Worm (Caenorhabditis elegans) whole organism, late embryonic: ENCODE results near the gene lep-2.

Experiments
- F13H6.1 ChIP-seq: sonication (generic microtip); optimal IDR thresholded peaks from 2 replicates; lab custom pipeline; 2016; ENCODE audit warnings: missing genetic modification characterization, missing compliant biosample characterization
- K02D7.2 ChIP-seq: sonication (generic microtip); optimal IDR thresholded peaks from 2 replicates; lab custom pipeline; 2017; ENCODE audit warnings: mild to moderate bottlenecking, missing genetic modification characterization, missing compliant biosample characterization
- K09A11.1 ChIP-seq: sonication (generic microtip); optimal IDR thresholded peaks from 2 replicates; lab custom pipeline; 2017; ENCODE audit warnings: antibody characterized with exemption, mild to moderate bottlenecking, missing genetic modification characterization, missing compliant biosample characterization; ENCODE audit not compliant: insufficient read depth
- ama-1 ChIP-seq: fragments of 150-350 bp; optimal IDR thresholded peaks from 2 replicates; lab custom pipeline; 2014
- ceh-19 ChIP-seq: fragments of 200-800 bp; sonication (Bioruptor generic); optimal IDR thresholded peaks from 2 replicates; lab custom pipeline; 2018; ENCODE audit warnings: mild to moderate bottlenecking, missing genetic modification characterization, missing compliant biosample characterization
- ceh-24 ChIP-seq: sonication (generic microtip); optimal IDR thresholded peaks from 2 replicates; lab custom pipeline; 2016; ENCODE audit warnings: mild to moderate bottlenecking, missing genetic modification characterization, missing compliant biosample characterization
- ceh-30 ChIP-seq: fragments of 150-350 bp; optimal IDR thresholded peaks from 2 replicates; lab custom pipeline; 2014; ENCODE audit warnings: missing biosample characterization, missing genetic modification characterization
- ceh-45 ChIP-seq: fragments of 200-800 bp; sonication (Bioruptor generic); IDR thresholded peaks from 2 replicates; pipeline ENCODE4 v1.3.6; 2022; ENCODE audit warnings: missing genetic modification reagents, missing genetic modification characterization, missing compliant biosample characterization
- ceh-48 ChIP-seq: sonication (generic microtip); optimal IDR thresholded peaks from 2 replicates; lab custom pipeline; 2016; ENCODE audit warnings: missing genetic modification characterization, inconsistent platforms, missing compliant biosample characterization
- ceh-9 ChIP-seq: sonication (generic microtip); optimal IDR thresholded peaks from 2 replicates; lab custom pipeline; 2016; ENCODE audit warnings: mild to moderate bottlenecking, missing genetic modification characterization, inconsistent platforms, missing compliant biosample characterization
- che-1 ChIP-seq: sonication (generic microtip); optimal IDR thresholded peaks from 2 replicates; lab custom pipeline; 2016; ENCODE audit warnings: mild to moderate bottlenecking, missing genetic modification characterization, missing compliant biosample characterization
- dve-1 ChIP-seq: sonication (generic microtip); optimal IDR thresholded peaks from 2 replicates; lab custom pipeline; 2017; ENCODE audit warnings: antibody characterized with exemption, mild to moderate bottlenecking, missing genetic modification characterization, missing compliant biosample characterization
- elt-2 ChIP-seq: sonication (generic microtip); optimal IDR thresholded peaks from 2 replicates; lab custom pipeline; 2016; ENCODE audit warnings: missing genetic modification reagents, missing genetic modification characterization, missing compliant biosample characterization
- ets-4 ChIP-seq: sonication (generic microtip); optimal IDR thresholded peaks from 2 replicates; lab custom pipeline; 2016; ENCODE audit warnings: missing genetic modification characterization, missing compliant biosample characterization
- gmeb-2 ChIP-seq: sonication (generic microtip); optimal IDR thresholded peaks from 2 replicates; lab custom pipeline; 2016; ENCODE audit warnings: missing genetic modification characterization, inconsistent platforms, missing compliant biosample characterization
- hlh-13 ChIP-seq: fragments of 200-800 bp; sonication (Bioruptor generic); optimal IDR thresholded peaks from 2 replicates; lab custom pipeline; 2018; ENCODE audit warnings: mild to moderate bottlenecking, missing genetic modification characterization, missing compliant biosample characterization
- hlh-30 ChIP-seq: sonication (generic microtip); optimal IDR thresholded peaks from 2 replicates; lab custom pipeline; 2017; ENCODE audit warnings: antibody characterized with exemption, missing genetic modification characterization, missing compliant biosample characterization; ENCODE audit not compliant: insufficient read depth
- lim-6 ChIP-seq: sonication (generic microtip); optimal IDR thresholded peaks from 2 replicates; lab custom pipeline; 2016; ENCODE audit warnings: missing genetic modification characterization, missing compliant biosample characterization
- lin-11 ChIP-seq: fragments of 200-800 bp; sonication (Bioruptor generic); optimal IDR thresholded peaks from 2 replicates; lab custom pipeline; 2018; ENCODE audit warnings: mild to moderate bottlenecking, missing genetic modification characterization, missing compliant biosample characterization
- nfya-1 ChIP-seq: sonication (generic microtip); optimal IDR thresholded peaks from 2 replicates; lab custom pipeline; 2017; ENCODE audit warnings: missing genetic modification characterization, mild to moderate bottlenecking, missing compliant biosample characterization, antibody characterized with exemption, moderate library complexity
- npax-4 ChIP-seq: sonication (generic microtip); optimal IDR thresholded peaks from 2 replicates; lab custom pipeline; 2016; ENCODE audit warnings: missing genetic modification characterization, missing compliant biosample characterization
- pag-3 ChIP-seq: sonication (generic microtip); optimal IDR thresholded peaks from 2 replicates; lab custom pipeline; 2016; ENCODE audit warnings: missing compliant biosample characterization, missing genetic modification characterization, borderline replicate concordance
- pat-9 ChIP-seq: fragments of 200-800 bp; sonication (Bioruptor generic); optimal IDR thresholded peaks from 2 replicates; lab custom pipeline; 2018; ENCODE audit warnings: mild to moderate bottlenecking, missing genetic modification characterization, moderate library complexity, missing compliant biosample characterization
- sdc-2 ChIP-seq: sonication (generic microtip); optimal IDR thresholded peaks from 2 replicates; lab custom pipeline; 2016; ENCODE audit warnings: missing genotype, missing genetic modification characterization, missing compliant biosample characterization
- syd-9 ChIP-seq: sonication (generic microtip); optimal IDR thresholded peaks from 2 replicates; lab custom pipeline; 2016; ENCODE audit warnings: mild to moderate bottlenecking, missing genetic modification characterization, moderate library complexity, missing compliant biosample characterization
- tbx-2 ChIP-seq: sonication (generic microtip); optimal IDR thresholded peaks from 2 replicates; lab custom pipeline; 2016; ENCODE audit warnings: missing genetic modification characterization, missing compliant biosample characterization
- tbx-7 ChIP-seq: sonication (generic microtip); optimal IDR thresholded peaks from 2 replicates; lab custom pipeline; 2016; ENCODE audit warnings: missing genotype, missing genetic modification characterization, missing compliant biosample characterization
- ttx-3 ChIP-seq: sonication (generic microtip); optimal IDR thresholded peaks from 2 replicates; lab custom pipeline; 2016; ENCODE audit warnings: missing genetic modification reagents, missing genetic modification characterization, missing compliant biosample characterization
- unc-3 ChIP-seq, 2 experiments: fragments of 200-800 bp in 1 of 2; sonication (Bioruptor generic) in 1 of 2; sonication (generic microtip) in 1 of 2; conservative IDR thresholded peaks in 1 of 2; optimal IDR thresholded peaks in 1 of 2; 2 replicates each; pipeline versions ENCODE4 v1.3.6 to Lab custom; 2016 to 2022; ENCODE audit warnings: missing compliant biosample characterization in 2 of 2, missing genetic modification characterization in 2 of 2, missing genetic modification reagents in 1 of 2
- unc-42 ChIP-seq: sonication (generic microtip); optimal IDR thresholded peaks from 2 replicates; lab custom pipeline; 2016; ENCODE audit warnings: missing genotype, missing genetic modification characterization, missing compliant biosample characterization
- unc-55 ChIP-seq: sonication (generic microtip); optimal IDR thresholded peaks from 2 replicates; lab custom pipeline; 2017; ENCODE audit warnings: missing biosample characterization, missing genetic modification reagents, missing genetic modification characterization
- unc-86 ChIP-seq: sonication (generic microtip); optimal IDR thresholded peaks from 2 replicates; lab custom pipeline; 2016; ENCODE audit warnings: missing genetic modification characterization, missing compliant biosample characterization
- zip-5 ChIP-seq: sonication (generic microtip); optimal IDR thresholded peaks from 2 replicates; lab custom pipeline; 2016; ENCODE audit warnings: missing genetic modification characterization, missing compliant biosample characterization

lep-2 gene

DNA sequence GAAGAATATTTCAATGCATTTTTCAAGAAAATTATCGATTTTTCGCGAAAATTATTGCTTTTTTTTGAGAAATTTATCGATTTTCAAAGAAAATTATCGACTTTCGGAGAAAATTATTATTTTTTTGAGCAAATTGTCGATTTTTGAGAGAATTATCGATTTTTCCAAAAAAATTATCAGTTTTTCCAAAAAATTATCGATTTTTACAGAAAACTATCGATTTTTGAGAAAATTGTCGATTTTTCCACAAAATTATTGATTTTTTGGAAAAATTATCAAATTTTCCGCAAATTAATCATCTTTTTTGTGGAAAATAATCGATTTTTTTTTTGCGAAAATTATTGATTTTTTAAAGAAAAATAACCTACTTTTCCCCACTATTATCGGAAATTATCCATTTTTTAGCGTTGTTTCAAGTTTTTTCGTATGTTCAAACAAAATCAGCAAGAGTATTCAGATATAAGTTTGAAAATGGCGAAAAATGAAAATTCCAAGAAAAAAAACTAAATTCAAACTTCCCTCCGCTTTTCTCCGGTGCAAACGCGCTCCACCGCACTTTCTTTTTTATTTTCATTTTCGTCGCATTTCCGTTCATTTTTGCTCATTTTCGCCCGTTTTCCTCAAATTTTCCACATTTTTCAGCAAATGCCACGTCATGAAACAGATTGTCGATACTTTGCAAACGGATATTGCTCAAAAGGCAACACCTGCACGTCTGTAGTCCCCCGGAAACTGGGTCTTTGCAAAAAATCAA is at the start of gene lep-2:
Gene lep-2, plus strand, starts transcription at position 637 of the 754 bp plus-strand sequence.
- no peak for TF ChIP-seq unc-55 (GFP tag; lab: Kevin White, UChicago)
- no peak for TF ChIP-seq K09A11.1 (tag; lab: Kevin White, UChicago)
- TF ChIP-seq K02D7.2 (tag; lab: Kevin White, UChicago), result no peak
- TF ChIP-seq ceh-19 (GFP tag; lab: Kevin White, UChicago), result no peak
- no peak for TF ChIP-seq hlh-30 (tag; lab: Kevin White, UChicago)
- no peak for TF ChIP-seq unc-3 (GFP tag; conservative IDR thresholded peaks at IDR 0.05; lab: Robert Waterston, UW)
- no peak for TF ChIP-seq unc-3 (tag; optimal IDR thresholded peaks at IDR 0.05; lab: Kevin White, UChicago)
- no peak for TF ChIP-seq ceh-30 (tag; lab: Kevin White, UChicago)
- no peak for TF ChIP-seq lim-6 (tag; lab: Kevin White, UChicago)
- peak; percentile 10 for TF ChIP-seq nfya-1 (tag; lab: Kevin White, UChicago)
- no peak for TF ChIP-seq syd-9 (tag; lab: Kevin White, UChicago)
- no peak for TF ChIP-seq unc-86 (tag; lab: Kevin White, UChicago)
- peak; percentile 79 for TF ChIP-seq ceh-48 (tag; lab: Kevin White, UChicago)
- TF ChIP-seq tbx-2 (tag; lab: Kevin White, UChicago), result no peak
- TF ChIP-seq ttx-3 (tag; lab: Kevin White, UChicago), result no peak
- TF ChIP-seq hlh-13, result no peak
- TF ChIP-seq ceh-45 (GFP tag; lab: Robert Waterston, UW), result no peak
- no peak for TF ChIP-seq che-1 (tag; lab: Kevin White, UChicago)

DNA sequence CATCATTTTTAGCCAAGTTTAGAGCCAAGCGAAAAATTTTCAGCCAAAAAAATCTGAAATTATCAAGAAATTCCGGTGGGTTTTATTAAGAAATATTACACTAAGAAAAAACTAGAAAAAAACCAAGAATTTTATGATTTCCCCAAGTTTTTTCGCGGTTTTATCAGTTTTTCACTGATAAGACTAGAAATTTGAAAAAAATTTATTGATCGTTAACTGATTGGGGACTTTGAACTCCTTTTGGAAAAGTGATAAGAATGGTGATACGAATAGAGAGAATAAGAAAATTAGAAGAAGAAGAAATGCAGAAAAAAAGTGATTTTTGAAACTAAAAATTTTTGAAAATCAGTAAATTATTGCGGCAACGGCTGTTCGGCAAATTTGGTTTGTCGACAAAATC is 46.5 kb upstream of the lep-2 start, which contains the start of gene faah-3:
Gene faah-3, minus strand, starts transcription at position 53 of the 400 bp plus-strand sequence.
- TF ChIP-seq elt-2 (peak; percentile 81), zip-5 (tag; lab: Kevin White, UChicago) (no peak), F13H6.1 (no peak), pat-9 (tag; lab: Kevin White, UChicago) (no peak)

DNA sequence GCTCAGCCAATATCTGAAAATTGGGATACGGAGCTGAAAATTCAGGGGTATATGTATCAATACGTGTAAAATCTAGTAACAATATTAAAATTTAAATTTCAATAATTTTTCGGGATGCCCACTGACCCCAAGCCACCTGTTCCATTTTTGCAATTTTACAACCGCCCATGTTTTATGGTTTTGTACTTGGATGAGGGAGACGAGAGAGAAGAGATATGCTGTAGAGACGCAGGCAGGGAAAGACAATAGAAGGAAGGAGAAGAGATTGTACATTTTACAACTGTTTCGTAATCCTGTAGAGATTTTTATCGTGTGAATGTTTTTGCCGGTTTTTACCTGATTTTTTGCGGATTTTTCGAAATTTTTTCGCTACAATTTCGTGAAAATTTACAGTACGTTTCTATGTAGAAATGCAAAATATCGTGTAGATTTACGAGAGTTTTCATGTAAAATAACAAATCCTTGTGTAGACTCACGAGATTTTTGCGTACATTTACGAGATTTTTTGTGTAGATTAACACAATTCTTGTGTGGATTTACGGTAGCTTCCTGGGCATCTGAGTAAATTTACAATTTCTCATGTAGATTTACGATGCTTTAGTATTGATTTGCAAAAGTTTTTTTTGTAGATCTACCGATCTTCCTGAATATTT is 42.0 kb upstream of the lep-2 start:
- TF ChIP-seq K02D7.2 (tag; lab: Kevin White, UChicago) (no peak), elt-2 (no peak), tbx-7 (tag; lab: Kevin White, UChicago) (no peak), ceh-24 (tag; lab: Kevin White, UChicago) (no peak), unc-42 (tag; lab: Kevin White, UChicago) (no peak), dve-1 (no peak), hlh-13 (no peak)

DNA sequence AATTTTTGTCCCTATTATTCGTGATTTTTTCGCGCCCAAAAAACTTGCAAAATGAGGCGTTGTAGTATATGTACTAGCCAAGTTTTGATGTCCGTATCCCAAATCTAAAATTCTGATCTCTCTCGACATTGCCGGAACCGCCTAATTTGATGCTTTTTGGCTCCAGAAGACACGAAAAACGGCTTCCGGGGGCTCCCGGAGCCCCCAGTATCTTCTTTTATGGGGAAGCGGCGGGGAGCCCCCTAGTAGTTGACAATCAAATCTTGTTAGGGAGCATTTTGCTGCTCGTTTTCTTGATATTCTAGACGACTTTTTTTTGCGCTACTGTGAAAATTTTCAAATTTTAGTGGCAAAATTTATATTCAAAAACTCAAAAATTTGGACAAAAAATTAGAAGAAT is 40.5 kb upstream of the lep-2 start:
- TF ChIP-seq unc-42 (tag; lab: Kevin White, UChicago) (peak; percentile 65), nfya-1 (tag; lab: Kevin White, UChicago) (no peak)

DNA sequence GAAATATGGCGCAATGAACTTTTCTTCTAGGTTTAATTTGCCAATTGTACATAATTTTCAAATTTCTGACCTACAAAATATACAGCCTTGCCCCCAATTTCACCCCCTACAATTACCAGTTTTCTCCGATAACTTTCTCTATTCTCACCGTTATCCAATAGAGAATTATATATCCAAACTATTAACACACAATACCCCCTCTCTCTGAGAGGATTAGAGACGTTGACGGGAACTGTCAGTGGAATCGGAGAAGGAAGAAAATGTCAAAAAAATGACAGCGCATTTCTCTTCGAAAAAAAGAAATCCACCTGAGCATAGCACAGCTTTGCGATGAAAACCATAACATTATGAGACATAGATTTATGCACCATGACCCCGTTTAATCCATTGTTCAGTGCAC is 38.9 kb upstream of the lep-2 start:
- no peak for TF ChIP-seq ceh-45 (GFP tag; lab: Robert Waterston, UW)
- no peak for TF ChIP-seq ama-1
- TF ChIP-seq unc-86 (tag; lab: Kevin White, UChicago), result no peak
- TF ChIP-seq ceh-9 (tag; lab: Kevin White, UChicago), result no peak
- no peak for TF ChIP-seq elt-2
- no peak for TF ChIP-seq lim-6 (tag; lab: Kevin White, UChicago)
- no peak for TF ChIP-seq sdc-2
- no peak for TF ChIP-seq pat-9 (tag; lab: Kevin White, UChicago)
- no peak for TF ChIP-seq lin-11 (tag; lab: Kevin White, UChicago)
- TF ChIP-seq pag-3 (tag; lab: Kevin White, UChicago), result no peak
- no peak for TF ChIP-seq ets-4 (tag; lab: Kevin White, UChicago)
- TF ChIP-seq npax-4 (tag; lab: Kevin White, UChicago), result no peak
- no peak for TF ChIP-seq gmeb-2 (tag; lab: Kevin White, UChicago)
- TF ChIP-seq ttx-3 (tag; lab: Kevin White, UChicago), result no peak
